Worm (Caenorhabditis elegans) whole organism, L2 larva: Measurements from ENCODE around the gene sre-24.

ENCODE experiments used
- peb-1 ChIP-seq: fragments of 150-350 bp; optimal IDR thresholded peaks from 2 replicates; lab custom pipeline; 2014; ENCODE audit warnings: missing biosample characterization, missing genetic modification characterization
- snpc-4 ChIP-seq: fragments of 150-350 bp; optimal IDR thresholded peaks from 2 replicates; lab custom pipeline; 2014; ENCODE audit warnings: missing biosample characterization, missing genetic modification characterization

ce11 chrV:2845771-2846170, 38.7 kb upstream of the sre-24 start, which contains the start of gene srj-44:
- TF ChIP-seq peb-1 (tag; lab: Kevin White, UChicago) (no peak), snpc-4 (tag; lab: Kevin White, UChicago) (no peak)
